Worm (Caenorhabditis elegans): ENCODE results near the gene dnsn-1.

DNA sequence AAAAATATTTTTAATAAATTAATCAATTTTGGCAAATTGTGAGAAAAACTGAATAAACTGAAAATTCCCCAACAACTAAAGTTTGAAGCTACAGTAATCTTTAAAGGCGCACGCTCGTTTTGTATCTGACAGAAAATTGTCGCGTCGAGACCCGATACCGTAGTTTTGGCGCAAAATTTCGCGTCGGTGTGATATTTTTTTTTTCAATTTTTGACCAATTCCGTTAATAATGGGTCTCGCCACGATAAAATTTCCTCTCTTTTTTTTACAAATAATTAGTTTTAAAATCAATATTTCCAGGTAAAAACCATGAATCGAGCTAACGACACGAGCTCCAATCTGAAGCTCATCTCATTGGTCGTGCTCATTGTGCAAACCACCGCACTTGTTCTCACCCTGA lies 22.2 kb downstream of the dnsn-1 start, which contains the start of gene nstp-4:
- TF ChIP-seq lin-11 (tag; optimal IDR thresholded peaks at IDR 0.05) (no peak), dve-1 (tag; optimal IDR thresholded peaks at IDR 0.05) (no peak), ama-1 (optimal IDR thresholded peaks at IDR 0.05) (no peak), pat-9 (tag; optimal IDR thresholded peaks at IDR 0.05) (no peak), ets-4 (tag; optimal IDR thresholded peaks at IDR 0.05) (no peak), hlh-30 (tag; optimal IDR thresholded peaks at IDR 0.05; ENCODE audit: insufficient read depth) (no peak), fkh-10 (GFP tag; optimal IDR thresholded peaks at IDR 0.05) (no peak), unc-55 (GFP tag; optimal IDR thresholded peaks at IDR 0.05) (no peak)

Data from whole organism, late embryonic.